Fruit fly (Drosophila melanogaster): ENCODE data around the gene CG11878.

Gene CG11878

DNA sequence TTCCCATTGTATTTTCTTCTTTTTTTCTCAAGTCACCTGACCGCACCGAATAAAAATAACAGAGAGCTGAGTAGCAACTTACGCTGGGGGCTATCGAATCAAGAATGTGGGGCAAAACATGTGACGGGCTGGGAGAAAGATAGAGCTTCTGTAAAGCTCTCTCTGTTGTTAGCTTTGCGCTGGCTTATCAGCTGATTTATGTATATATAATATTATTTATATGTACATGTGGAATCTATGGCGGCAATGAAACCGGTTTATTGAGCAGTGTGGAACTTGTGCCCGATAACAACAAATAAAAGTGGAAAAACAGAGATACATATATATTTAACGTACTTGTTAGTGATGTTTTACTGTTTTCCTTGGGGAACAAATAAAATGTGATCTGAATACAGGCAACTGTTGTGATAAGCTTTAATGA is 19.2 kb downstream of the CG11878 start, which contains the start of gene CG31098 (continued):
- TF ChIP-seq Oli (tag; optimal IDR thresholded peaks at IDR 0.05) (no peak), NC2α (GFP tag; optimal IDR thresholded peaks at IDR 0.05) (no peak), Ets97D (GFP tag; optimal IDR thresholded peaks at IDR 0.05) (no peak), CG31388 (GFP tag; optimal IDR thresholded peaks at IDR 0.05) (no peak), CG5953 (GFP tag; IDR thresholded peaks at IDR 0.05) (no peak), CG17385 (GFP tag; optimal IDR thresholded peaks at IDR 0.05) (peak; percentile 47), zen2 (GFP tag; IDR thresholded peaks at IDR 0.05; ENCODE audit: partially characterized antibody) (no peak), mirr (GFP tag; optimal IDR thresholded peaks at IDR 0.05) (peak; percentile 76), Poxn (GFP tag; IDR thresholded peaks at IDR 0.05) (no peak), Doc2 (GFP tag; IDR thresholded peaks at IDR 0.05) (no peak), MTF-1 (GFP tag; optimal IDR thresholded peaks at IDR 0.05; ENCODE audit: borderline replicate concordance) (peak; percentile 33), CG34376 (GFP tag; optimal IDR thresholded peaks at IDR 0.05) (peak; percentile 87), PHDP (tag; optimal IDR thresholded peaks at IDR 0.05) (peak; percentile 60), CG33213 (GFP tag; optimal IDR thresholded peaks at IDR 0.05) (no peak), Hr78 (GFP tag; optimal IDR thresholded peaks at IDR 0.05) (no peak), Fer1 (GFP tag; optimal IDR thresholded peaks at IDR 0.05) (peak; percentile 72), phol (tag; optimal IDR thresholded peaks at IDR 0.05) (no peak), YL-1 (GFP tag; optimal IDR thresholded peaks at IDR 0.05) (peak; percentile 0), gt (GFP tag; IDR thresholded peaks at IDR 0.05) (no peak), Nf-YA (GFP tag; IDR thresholded peaks at IDR 0.05) (no peak), CG10274 (GFP tag; optimal IDR thresholded peaks at IDR 0.05) (no peak), grn (GFP tag; optimal IDR thresholded peaks at IDR 0.05) (no peak), bcd (GFP tag; optimal IDR thresholded peaks at IDR 0.05) (no peak), az2 (GFP tag; optimal IDR thresholded peaks at IDR 0.05) (no peak), ac (GFP tag; optimal IDR thresholded peaks at IDR 0.05) (no peak), CTCF (GFP tag; optimal IDR thresholded peaks at IDR 0.05) (no peak), CG18011 (GFP tag; optimal IDR thresholded peaks at IDR 0.05) (no peak), bsh (GFP tag; optimal IDR thresholded peaks at IDR 0.05) (no peak), CG18619 (GFP tag; optimal IDR thresholded peaks at IDR 0.05) (no peak), CG18476 (GFP tag; optimal IDR thresholded peaks at IDR 0.05) (no peak), HLH4C (GFP tag; IDR thresholded peaks at IDR 0.05; ENCODE audit: partially characterized antibody) (no peak), Stat92E (GFP tag; optimal IDR thresholded peaks at IDR 0.05) (no peak), Ravus (GFP tag; IDR thresholded peaks at IDR 0.05) (no peak), CG7745 (tag; optimal IDR thresholded peaks at IDR 0.05) (no peak), B-H2 (GFP tag; optimal IDR thresholded peaks at IDR 0.05) (peak; percentile 61), CG7786 (GFP tag; optimal IDR thresholded peaks at IDR 0.05) (no peak), dmrt11E (tag; optimal IDR thresholded peaks at IDR 0.05) (no peak), CG15073 (GFP tag; optimal IDR thresholded peaks at IDR 0.05) (no peak), CG12071 (GFP tag; optimal IDR thresholded peaks at IDR 0.05) (peak; percentile 52), CG42726 (GFP tag; IDR thresholded peaks at IDR 0.05; ENCODE audit: partially characterized antibody) (no peak), CG4730 (GFP tag; IDR thresholded peaks at IDR 0.05) (no peak), Atf3 (GFP tag; optimal IDR thresholded peaks at IDR 0.05) (no peak), gcm (GFP tag; optimal IDR thresholded peaks at IDR 0.05) (no peak), Dek (tag; optimal IDR thresholded peaks at IDR 0.05) (no peak), TFAM (GFP tag; optimal IDR thresholded peaks at IDR 0.05) (no peak), cas (GFP tag; IDR thresholded peaks at IDR 0.05) (no peak), Ptx1 (GFP tag; IDR thresholded peaks at IDR 0.05) (no peak), CG2875 (GFP tag; optimal IDR thresholded peaks at IDR 0.05) (no peak), CG12104 (GFP tag; optimal IDR thresholded peaks at IDR 0.05) (no peak), CG8290 (GFP tag; optimal IDR thresholded peaks at IDR 0.05) (no peak), CG8290 (tag; optimal IDR thresholded peaks at IDR 0.05) (peak in 1 of 2 experiments; percentile 11), Camta (GFP tag; optimal IDR thresholded peaks at IDR 0.05) (no peak)
